Worm (Caenorhabditis elegans): Measurements from ENCODE around the gene lim-4.

The lim-4 gene

ce11 chrX:3867760-3868159, 5.6 kb downstream of the lim-4 start:
- TF ChIP-seq ama-1 (optimal IDR thresholded peaks at IDR 0.05) (no peak), hmg-4 (GFP tag; optimal IDR thresholded peaks at IDR 0.05) (no peak), tra-4 (tag; optimal IDR thresholded peaks at IDR 0.05) (no peak), pes-1 (GFP tag; IDR thresholded peaks at IDR 0.05) (no peak), sea-1 (GFP tag; conservative IDR thresholded peaks at IDR 0.05) (no peak), hnd-1 (tag; optimal IDR thresholded peaks at IDR 0.05) (no peak), aly-1 (tag; optimal IDR thresholded peaks at IDR 0.05) (no peak), ceh-36 (tag; optimal IDR thresholded peaks at IDR 0.05) (no peak), tbx-37 (GFP tag; conservative IDR thresholded peaks at IDR 0.05) (no peak), scrt-1 (GFP tag; IDR thresholded peaks at IDR 0.05) (no peak), B0310.2 (tag; optimal IDR thresholded peaks at IDR 0.05) (no peak), ets-7 (tag; optimal IDR thresholded peaks at IDR 0.05) (no peak), flt-1 (GFP tag; IDR thresholded peaks at IDR 0.05) (no peak), hmbx-1 (tag; optimal IDR thresholded peaks at IDR 0.05) (no peak), F13C5.2 (tag; optimal IDR thresholded peaks at IDR 0.05) (no peak), tbx-11 (GFP tag; IDR thresholded peaks at IDR 0.05) (no peak), ceh-13 (GFP tag; optimal IDR thresholded peaks at IDR 0.05) (no peak)

- TF ChIP-seq ets-7 (tag; optimal IDR thresholded peaks at IDR 0.05) (no peak), tra-4 (tag; optimal IDR thresholded peaks at IDR 0.05) (no peak), flt-1 (GFP tag; IDR thresholded peaks at IDR 0.05) (no peak), ama-1 (optimal IDR thresholded peaks at IDR 0.05) (no peak), B0310.2 (tag; optimal IDR thresholded peaks at IDR 0.05) (no peak), hmg-4 (GFP tag; optimal IDR thresholded peaks at IDR 0.05) (no peak), ceh-13 (GFP tag; optimal IDR thresholded peaks at IDR 0.05) (no peak), pes-1 (GFP tag; IDR thresholded peaks at IDR 0.05) (no peak), F13C5.2 (tag; optimal IDR thresholded peaks at IDR 0.05) (no peak), hmbx-1 (tag; optimal IDR thresholded peaks at IDR 0.05) (no peak), sea-1 (GFP tag; conservative IDR thresholded peaks at IDR 0.05) (no peak)
Measured at ce11 chrX:3866197-3866596, 7.1 kb downstream of the lim-4 start.

- no peak for TF ChIP-seq ets-7 (tag; optimal IDR thresholded peaks at IDR 0.05)
- no peak for TF ChIP-seq scrt-1 (GFP tag; IDR thresholded peaks at IDR 0.05)
- no peak for TF ChIP-seq ama-1 (optimal IDR thresholded peaks at IDR 0.05)
- no peak for TF ChIP-seq hmg-4 (GFP tag; optimal IDR thresholded peaks at IDR 0.05)
- TF ChIP-seq sea-1 (GFP tag; conservative IDR thresholded peaks at IDR 0.05) = no peak
- TF ChIP-seq B0310.2 (tag; optimal IDR thresholded peaks at IDR 0.05) = no peak
- TF ChIP-seq tbx-37 (GFP tag; conservative IDR thresholded peaks at IDR 0.05) = no peak
- TF ChIP-seq F13C5.2 (tag; optimal IDR thresholded peaks at IDR 0.05) = no peak
- TF ChIP-seq hnd-1 (tag; optimal IDR thresholded peaks at IDR 0.05) = no peak
Measured at ce11 chrX:3861294-3861693, 12.1 kb downstream of the lim-4 start.

ce11 chrX:3859449-3859848, 13.9 kb downstream of the lim-4 start:
- TF ChIP-seq flt-1 (GFP tag; IDR thresholded peaks at IDR 0.05) = no peak
- TF ChIP-seq hmbx-1 (tag; optimal IDR thresholded peaks at IDR 0.05) = no peak
- no peak for TF ChIP-seq ama-1 (optimal IDR thresholded peaks at IDR 0.05)
- TF ChIP-seq hmg-4 (GFP tag; optimal IDR thresholded peaks at IDR 0.05) = no peak
- no peak for TF ChIP-seq ceh-36 (tag; optimal IDR thresholded peaks at IDR 0.05)
- TF ChIP-seq tra-4 (tag; optimal IDR thresholded peaks at IDR 0.05) = no peak
- no peak for TF ChIP-seq hnd-1 (tag; optimal IDR thresholded peaks at IDR 0.05)
- TF ChIP-seq tbx-37 (GFP tag; conservative IDR thresholded peaks at IDR 0.05) = no peak
- TF ChIP-seq ceh-13 (GFP tag; optimal IDR thresholded peaks at IDR 0.05) = no peak
- no peak for TF ChIP-seq ets-7 (tag; optimal IDR thresholded peaks at IDR 0.05)
- no peak for TF ChIP-seq aly-1 (tag; optimal IDR thresholded peaks at IDR 0.05)
- no peak for TF ChIP-seq scrt-1 (GFP tag; IDR thresholded peaks at IDR 0.05)
- no peak for TF ChIP-seq F13C5.2 (tag; optimal IDR thresholded peaks at IDR 0.05)
- TF ChIP-seq sea-1 (GFP tag; conservative IDR thresholded peaks at IDR 0.05) = no peak
- TF ChIP-seq tbx-11 (GFP tag; IDR thresholded peaks at IDR 0.05) = no peak
- no peak for TF ChIP-seq pes-1 (GFP tag; IDR thresholded peaks at IDR 0.05)
- TF ChIP-seq B0310.2 (tag; optimal IDR thresholded peaks at IDR 0.05) = no peak

ce11 chrX:3858355-3858754, 15.0 kb downstream of the lim-4 start:
- TF ChIP-seq aly-1 (tag; optimal IDR thresholded peaks at IDR 0.05) (no peak), ceh-36 (tag; optimal IDR thresholded peaks at IDR 0.05) (no peak), hmbx-1 (tag; optimal IDR thresholded peaks at IDR 0.05) (no peak), pes-1 (GFP tag; IDR thresholded peaks at IDR 0.05) (no peak), ets-7 (tag; optimal IDR thresholded peaks at IDR 0.05) (no peak), tra-4 (tag; optimal IDR thresholded peaks at IDR 0.05) (no peak), hnd-1 (tag; optimal IDR thresholded peaks at IDR 0.05) (no peak), flt-1 (GFP tag; IDR thresholded peaks at IDR 0.05) (no peak), sea-1 (GFP tag; conservative IDR thresholded peaks at IDR 0.05) (no peak), tbx-11 (GFP tag; IDR thresholded peaks at IDR 0.05) (no peak), B0310.2 (tag; optimal IDR thresholded peaks at IDR 0.05) (no peak), F13C5.2 (tag; optimal IDR thresholded peaks at IDR 0.05) (no peak), hmg-4 (GFP tag; optimal IDR thresholded peaks at IDR 0.05) (no peak), ceh-13 (GFP tag; optimal IDR thresholded peaks at IDR 0.05) (no peak), ama-1 (optimal IDR thresholded peaks at IDR 0.05) (no peak)

- TF ChIP-seq ama-1 (optimal IDR thresholded peaks at IDR 0.05) = no peak
- TF ChIP-seq hmbx-1 (tag; optimal IDR thresholded peaks at IDR 0.05) = no peak
- no peak for TF ChIP-seq ceh-36 (tag; optimal IDR thresholded peaks at IDR 0.05)
Measured at ce11 chrX:3857697-3858096, 15.6 kb downstream of the lim-4 start, which contains the start of gene ceh-18. Gene ceh-18, minus strand, starts transcription at chrX:3857797.

ce11 chrX:3855717-3856116, 17.6 kb downstream of the lim-4 start:
- TF ChIP-seq scrt-1 (GFP tag; IDR thresholded peaks at IDR 0.05) = no peak
- TF ChIP-seq hnd-1 (tag; optimal IDR thresholded peaks at IDR 0.05) = no peak
- no peak for TF ChIP-seq pes-1 (GFP tag; IDR thresholded peaks at IDR 0.05)
- TF ChIP-seq tbx-37 (GFP tag; conservative IDR thresholded peaks at IDR 0.05) = no peak
- no peak for TF ChIP-seq ets-7 (tag; optimal IDR thresholded peaks at IDR 0.05)
- TF ChIP-seq F13C5.2 (tag; optimal IDR thresholded peaks at IDR 0.05) = no peak
- TF ChIP-seq ceh-36 (tag; optimal IDR thresholded peaks at IDR 0.05) = no peak
- no peak for TF ChIP-seq ama-1 (optimal IDR thresholded peaks at IDR 0.05)
- TF ChIP-seq ceh-13 (GFP tag; optimal IDR thresholded peaks at IDR 0.05) = no peak
- TF ChIP-seq hmg-4 (GFP tag; optimal IDR thresholded peaks at IDR 0.05) = no peak

- TF ChIP-seq tbx-37 (GFP tag; conservative IDR thresholded peaks at IDR 0.05) (no peak), aly-1 (tag; optimal IDR thresholded peaks at IDR 0.05) (no peak), tbx-11 (GFP tag; IDR thresholded peaks at IDR 0.05) (no peak), scrt-1 (GFP tag; IDR thresholded peaks at IDR 0.05) (no peak), hmbx-1 (tag; optimal IDR thresholded peaks at IDR 0.05) (no peak), F13C5.2 (tag; optimal IDR thresholded peaks at IDR 0.05) (no peak), flt-1 (GFP tag; IDR thresholded peaks at IDR 0.05) (no peak), ets-7 (tag; optimal IDR thresholded peaks at IDR 0.05) (no peak), sea-1 (GFP tag; conservative IDR thresholded peaks at IDR 0.05) (no peak), ceh-36 (tag; optimal IDR thresholded peaks at IDR 0.05) (no peak)
Measured at ce11 chrX:3853901-3854300, 19.4 kb downstream of the lim-4 start.
